Worm (Caenorhabditis elegans): ENCODE measurements around the gene ZK1290.10.

DNA sequence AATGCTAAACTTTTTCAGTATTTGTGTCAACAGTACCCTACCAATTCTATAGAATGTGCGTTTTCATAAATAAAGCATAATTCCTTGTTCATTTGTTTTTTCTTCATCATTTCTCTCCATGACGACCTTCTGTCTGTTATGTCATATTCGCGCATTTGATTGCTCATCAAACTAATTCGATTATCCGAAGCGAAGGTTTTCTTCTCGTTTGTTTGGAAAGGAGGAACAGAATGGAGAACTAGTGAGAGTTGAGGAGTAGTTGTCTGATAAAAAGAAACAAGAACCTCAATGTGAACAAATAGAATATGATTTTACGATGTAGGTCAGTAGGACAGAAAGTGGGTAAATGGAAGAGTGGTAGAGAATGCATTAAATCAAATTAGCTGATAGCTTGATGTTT is 8.9 kb upstream of the ZK1290.10 start:
- no peak for TF ChIP-seq ztf-29 (GFP tag; IDR thresholded peaks at IDR 0.05)
- no peak for TF ChIP-seq klf-2 (GFP tag; conservative IDR thresholded peaks at IDR 0.05)
- TF ChIP-seq flt-1 (GFP tag; IDR thresholded peaks at IDR 0.05): no peak
- no peak for TF ChIP-seq med-1 (GFP tag; optimal IDR thresholded peaks at IDR 0.05; ENCODE audit: insufficient read depth)
- no peak for TF ChIP-seq ref-1 (GFP tag; conservative IDR thresholded peaks at IDR 0.05)
- TF ChIP-seq tab-1 (GFP tag; IDR thresholded peaks at IDR 0.05): no peak
- no peak for TF ChIP-seq ztf-23 (GFP tag; IDR thresholded peaks at IDR 0.05)
- TF ChIP-seq T22C8.4 (GFP tag; IDR thresholded peaks at IDR 0.05): no peak
